Fruit fly (Drosophila melanogaster) whole organism, embryonic: ENCODE data around the gene CG3434.

ENCODE experiments used
- Bdp1 ChIP-seq: fragments of 200-800 bp; sonication (Bioruptor generic); optimal IDR thresholded peaks from 3 replicates; lab custom pipeline; 2016; ENCODE audit warnings: missing biosample characterization, missing genetic modification characterization
- Blimp-1 ChIP-seq: fragments of 200-800 bp; sonication (Bioruptor generic); optimal IDR thresholded peaks from 3 replicates; lab custom pipeline; 2018; ENCODE audit warnings: missing biosample characterization, missing genetic modification characterization, mild to moderate bottlenecking, moderate library complexity, missing genetic modification reagents
- CG10147 ChIP-seq: fragments of 200-800 bp; sonication (Bioruptor generic); optimal IDR thresholded peaks from 2 replicates; lab custom pipeline; 2019; ENCODE audit warnings: missing biosample characterization, mild to moderate bottlenecking, missing genetic modification characterization, moderate library complexity
- CG1024 ChIP-seq: fragments of 200-800 bp; sonication (Bioruptor generic); IDR thresholded peaks from 2 replicates; pipeline ENCODE4 v1.3.6; 2022; ENCODE audit warnings: missing biosample characterization, missing genetic modification characterization
- CG12744 ChIP-seq: fragments of 200-800 bp; sonication (Bioruptor generic); optimal IDR thresholded peaks from 2 replicates; lab custom pipeline; 2016; ENCODE audit warnings: missing biosample characterization, missing genetic modification characterization
- CG13123 ChIP-seq: fragments of 200-800 bp; sonication (Bioruptor generic); optimal IDR thresholded peaks from 2 replicates; lab custom pipeline; 2016; ENCODE audit warnings: missing biosample characterization, missing genetic modification characterization
- CG14050 ChIP-seq: fragments of 200-800 bp; sonication (Bioruptor generic); IDR thresholded peaks from 3 replicates; pipeline ENCODE4 v1.3.6; 2022; ENCODE audit warnings: missing biosample characterization, missing genetic modification characterization
- CG14667 ChIP-seq: fragments of 200-800 bp; sonication (Bioruptor generic); IDR thresholded peaks from 2 replicates; pipeline ENCODE4 v1.3.6; 2022; ENCODE audit warnings: missing biosample characterization, missing genetic modification characterization
- CG15601 ChIP-seq: fragments of 200-800 bp; sonication (Bioruptor generic); optimal IDR thresholded peaks from 3 replicates; lab custom pipeline; 2019; ENCODE audit warnings: missing biosample characterization, mild to moderate bottlenecking, missing genetic modification characterization, moderate library complexity
- CG1603 ChIP-seq: fragments of 200-800 bp; sonication (Bioruptor generic); optimal IDR thresholded peaks from 2 replicates; lab custom pipeline; 2019; ENCODE audit warnings: missing biosample characterization, mild to moderate bottlenecking, missing genetic modification characterization, moderate library complexity
- CG1647 ChIP-seq: fragments of 200-800 bp; sonication (Bioruptor generic); optimal IDR thresholded peaks from 3 replicates; lab custom pipeline; 2016; ENCODE audit warnings: missing biosample characterization, missing genetic modification characterization
- CG17361 ChIP-seq: fragments of 200-800 bp; sonication (Bioruptor generic); IDR thresholded peaks from 3 replicates; pipeline ENCODE4 v1.3.6; 2022; ENCODE audit warnings: missing biosample characterization, missing genetic modification characterization
- CG17568 ChIP-seq: fragments of 200-800 bp; sonication (Bioruptor generic); optimal IDR thresholded peaks from 2 replicates; lab custom pipeline; 2018; ENCODE audit warnings: missing biosample characterization, mild to moderate bottlenecking, missing genetic modification characterization, moderate library complexity
- CG18599 ChIP-seq: fragments of 200-800 bp; sonication (Bioruptor generic); optimal IDR thresholded peaks from 3 replicates; lab custom pipeline; 2017; ENCODE audit warnings: missing biosample characterization, missing genetic modification characterization, mild to moderate bottlenecking, moderate library complexity, missing genetic modification reagents
- CG18619 ChIP-seq: fragments of 200-800 bp; sonication (Bioruptor generic); optimal IDR thresholded peaks from 3 replicates; lab custom pipeline; 2017; ENCODE audit warnings: missing biosample characterization, mild to moderate bottlenecking, missing genetic modification characterization
- CG2875 ChIP-seq: fragments of 200-800 bp; sonication (Bioruptor generic); optimal IDR thresholded peaks from 2 replicates; lab custom pipeline; 2017; ENCODE audit warnings: missing biosample characterization, mild to moderate bottlenecking, missing genetic modification characterization, missing genetic modification reagents
- CG32532 ChIP-seq: fragments of 200-800 bp; sonication (Bioruptor generic); IDR thresholded peaks from 2 replicates; pipeline ENCODE4 v1.3.6; 2022; ENCODE audit warnings: missing biosample characterization, missing genetic modification characterization
- CG43689 ChIP-seq: fragments of 200-800 bp; sonication (Bioruptor generic); IDR thresholded peaks from 2 replicates; pipeline ENCODE4 v1.3.6; 2022; ENCODE audit warnings: missing biosample characterization, missing genetic modification characterization
- CG6689 ChIP-seq: fragments of 200-800 bp; sonication (Bioruptor generic); IDR thresholded peaks from 2 replicates; pipeline ENCODE4 v1.3.6; 2022; ENCODE audit warnings: missing biosample characterization, missing genetic modification characterization
- Eip74EF ChIP-seq, 2 experiments: fragments of 200-800 bp in 1 of 2; fragments of >200 bp in 1 of 2; sonication (Bioruptor generic) in 1 of 2; optimal IDR thresholded peaks; 2 replicates each; lab custom pipeline; 2017 to 2019; ENCODE audit warnings: missing biosample characterization in 2 of 2, missing genetic modification characterization in 2 of 2, mild to moderate bottlenecking in 1 of 2, moderate library complexity in 1 of 2
- Fer1 ChIP-seq: fragments of 200-800 bp; sonication (Bioruptor generic); optimal IDR thresholded peaks from 2 replicates; lab custom pipeline; 2017; ENCODE audit warnings: missing biosample characterization, mild to moderate bottlenecking, missing genetic modification characterization
- HHEX ChIP-seq: fragments of 200-800 bp; sonication (Bioruptor generic); optimal IDR thresholded peaks from 3 replicates; lab custom pipeline; 2017; ENCODE audit warnings: missing biosample characterization, mild to moderate bottlenecking, missing genetic modification characterization, missing genetic modification reagents
- HLH3B ChIP-seq: fragments of 200-800 bp; sonication (Bioruptor generic); IDR thresholded peaks from 2 replicates; pipeline ENCODE4 v1.3.6; 2022; ENCODE audit warnings: missing biosample characterization, missing genetic modification characterization
- Hmr ChIP-seq: fragments of 200-800 bp; sonication (Bioruptor generic); optimal IDR thresholded peaks from 3 replicates; lab custom pipeline; 2017; ENCODE audit warnings: mild to moderate bottlenecking, missing biosample characterization, missing genetic modification reagents, missing genetic modification characterization
- Lim3 ChIP-seq: fragments of 200-800 bp; sonication (Bioruptor generic); IDR thresholded peaks from 2 replicates; pipeline ENCODE4 v1.3.6; 2022; ENCODE audit warnings: missing biosample characterization, missing genetic modification characterization
- Nf-YB ChIP-seq: fragments of 200-800 bp; sonication (Bioruptor generic); optimal IDR thresholded peaks from 3 replicates; lab custom pipeline; 2019; ENCODE audit warnings: missing biosample characterization, mild to moderate bottlenecking, missing genetic modification characterization, moderate library complexity
- Sox100B ChIP-seq: fragments of 200-800 bp; sonication (Bioruptor generic); optimal IDR thresholded peaks from 3 replicates; lab custom pipeline; 2018; ENCODE audit warnings: missing biosample characterization, mild to moderate bottlenecking, missing genetic modification characterization
- corto ChIP-seq: fragments of 200-800 bp; sonication (Bioruptor generic); optimal IDR thresholded peaks from 2 replicates; lab custom pipeline; 2016; ENCODE audit warnings: missing biosample characterization, mild to moderate bottlenecking, missing genetic modification characterization, moderate library complexity
- croc ChIP-seq: fragments of 200-800 bp; sonication (Bioruptor generic); conservative IDR thresholded peaks from 3 replicates; pipeline ENCODE4 v1.3.6; 2022; ENCODE audit warnings: missing biosample characterization, missing genetic modification characterization
- dmrt99B ChIP-seq: fragments of 200-800 bp; sonication (Bioruptor generic); optimal IDR thresholded peaks from 2 replicates; lab custom pipeline; 2018; ENCODE audit warnings: missing biosample characterization, mild to moderate bottlenecking, missing genetic modification characterization, moderate library complexity
- dpn ChIP-seq, 2 experiments: fragments of 200-800 bp; sonication (Bioruptor generic); optimal IDR thresholded peaks; 3 replicates each; lab custom pipeline; 2016; ENCODE audit warnings: missing biosample characterization in 2 of 2, missing genetic modification characterization in 2 of 2
- dysf ChIP-seq: fragments of 200-800 bp; sonication (Bioruptor generic); IDR thresholded peaks from 3 replicates; pipeline ENCODE4 v1.3.6; 2022; ENCODE audit warnings: missing biosample characterization, missing genetic modification characterization
- ewg ChIP-seq: fragments of 200-800 bp; sonication (Bioruptor generic); optimal IDR thresholded peaks from 3 replicates; lab custom pipeline; 2017; ENCODE audit warnings: mild to moderate bottlenecking, missing biosample characterization, missing genetic modification reagents, missing genetic modification characterization
- fd3F ChIP-seq: fragments of 200-800 bp; sonication (Bioruptor generic); optimal IDR thresholded peaks from 2 replicates; lab custom pipeline; 2018; ENCODE audit warnings: missing biosample characterization, mild to moderate bottlenecking, missing genetic modification characterization, moderate library complexity
- fd96Cb ChIP-seq: fragments of 200-800 bp; sonication (Bioruptor generic); optimal IDR thresholded peaks from 2 replicates; lab custom pipeline; 2018; ENCODE audit warnings: missing biosample characterization, mild to moderate bottlenecking, missing genetic modification characterization, moderate library complexity
- gfzf ChIP-seq: fragments of 200-800 bp; sonication (Bioruptor generic); optimal IDR thresholded peaks from 2 replicates; lab custom pipeline; 2016; ENCODE audit warnings: missing biosample characterization, mild to moderate bottlenecking, missing genetic modification characterization, moderate library complexity
- hb ChIP-seq: fragments of 200-800 bp; sonication (Bioruptor generic); IDR thresholded peaks from 3 replicates; pipeline ENCODE4 v1.3.6; 2022; ENCODE audit warnings: missing biosample characterization, missing genetic modification characterization; ENCODE audit not compliant: partially characterized antibody
- hkb ChIP-seq, 2 experiments: fragments of 200-800 bp in 1 of 2; fragments of >200 bp in 1 of 2; sonication (Bioruptor generic) in 1 of 2; IDR thresholded peaks in 1 of 2; optimal IDR thresholded peaks in 1 of 2; 2 replicates each; pipeline versions ENCODE4 v1.3.6 to Lab custom; 2017 to 2022; ENCODE audit warnings: missing biosample characterization in 1 of 2, missing genetic modification characterization in 1 of 2
- jing ChIP-seq: fragments of 200-800 bp; sonication (Bioruptor generic); optimal IDR thresholded peaks from 2 replicates; lab custom pipeline; 2018; ENCODE audit warnings: missing biosample characterization, mild to moderate bottlenecking, missing genetic modification characterization
- lola ChIP-seq, 3 experiments: fragments of >200 bp in 2 of 3; fragments of 200-800 bp in 1 of 3; sonication (Bioruptor generic) in 1 of 3; optimal IDR thresholded peaks; 2 replicates each; lab custom pipeline; 2017 to 2019; ENCODE audit warnings: missing biosample characterization in 3 of 3, missing genetic modification characterization in 3 of 3, mild to moderate bottlenecking in 1 of 3, moderate library complexity in 1 of 3
- onecut ChIP-seq: fragments of 200-800 bp; sonication (Bioruptor generic); IDR thresholded peaks from 2 replicates; pipeline ENCODE4 v1.3.6; 2022; ENCODE audit warnings: missing biosample characterization, missing genetic modification characterization
- run ChIP-seq: fragments of 200-800 bp; sonication (Bioruptor generic); optimal IDR thresholded peaks from 3 replicates; lab custom pipeline; 2018; ENCODE audit warnings: missing biosample characterization, mild to moderate bottlenecking, missing genetic modification characterization
- sna ChIP-seq: fragments of 200-800 bp; sonication (Bioruptor generic); IDR thresholded peaks from 2 replicates; pipeline ENCODE4 v1.3.6; 2022; ENCODE audit warnings: missing biosample characterization, missing genetic modification characterization; ENCODE audit not compliant: partially characterized antibody
- so ChIP-seq: fragments of 200-800 bp; sonication (Bioruptor generic); IDR thresholded peaks from 3 replicates; pipeline ENCODE4 v1.3.6; 2022; ENCODE audit warnings: missing biosample characterization, missing genetic modification characterization
- sqz ChIP-seq: fragments of 200-800 bp; sonication (Bioruptor generic); optimal IDR thresholded peaks from 3 replicates; lab custom pipeline; 2018; ENCODE audit warnings: missing biosample characterization, mild to moderate bottlenecking, missing genetic modification characterization
- tx ChIP-seq: fragments of 200-800 bp; sonication (Bioruptor generic); optimal IDR thresholded peaks from 2 replicates; lab custom pipeline; 2016; ENCODE audit warnings: missing biosample characterization, missing genetic modification characterization

The CG3434 gene

dm6 chr3L:9420054-9420818 is 40.4 kb downstream of the CG3434 start (continued):
- peak; percentile 18 for TF ChIP-seq jing (GFP tag; lab: Kevin White, UChicago)
- TF ChIP-seq sna (GFP tag; lab: Robert Waterston, UW), result no peak
- peak; percentile 50 for TF ChIP-seq Sox100B (GFP tag; lab: Kevin White, UChicago)
- peak; percentile 51 for TF ChIP-seq run (tag; lab: Kevin White, UChicago)
- TF ChIP-seq CG18599 (GFP tag; lab: Kevin White, UChicago), result peak; percentile 38
- TF ChIP-seq croc, result peak; percentile 20; the same call in 1 of the 3 replicates
- no peak for TF ChIP-seq sqz (GFP tag; lab: Kevin White, UChicago)
- peak; percentile 65; the same call in 1 of the 2 replicates for TF ChIP-seq CG6689
- TF ChIP-seq Hmr (GFP tag; lab: Kevin White, UChicago), result peak; percentile 9
- TF ChIP-seq CG1024 (GFP tag; lab: Robert Waterston, UW), result peak; percentile 26; the same call in 1 of the 2 replicates
- TF ChIP-seq CG17361 (GFP tag; lab: Robert Waterston, UW), result 0 out of 3 replicates have a peak, but pooled peaks have one; percentile 26
- peak; percentile 70 for TF ChIP-seq CG1603 (tag; lab: Kevin White, UChicago)
- no peak; the same call in 2 of the 3 replicates for TF ChIP-seq dysf (GFP tag; lab: Robert Waterston, UW)
- TF ChIP-seq HHEX (GFP tag; lab: Kevin White, UChicago), result peak; percentile 42
- TF ChIP-seq Blimp-1 (GFP tag; lab: Kevin White, UChicago), result peak; percentile 49
- peak; percentile 27; the same call in 1 of the 2 replicates for TF ChIP-seq onecut (GFP tag; lab: Robert Waterston, UW)
- TF ChIP-seq CG10147 (GFP tag; lab: Kevin White, UChicago), result peak; percentile 49
- no peak for TF ChIP-seq Nf-YB
- peak; percentile 4 for TF ChIP-seq tx (GFP tag; lab: Kevin White, UChicago)
- TF ChIP-seq so, result peak; percentile 68; the same call in 1 of the 3 replicates
- no peak for TF ChIP-seq CG13123 (GFP tag; lab: Kevin White, UChicago)
- no peak for TF ChIP-seq CG15601 (tag; lab: Kevin White, UChicago)
- peak in 1 of 2 experiments; percentile 53 for TF ChIP-seq Eip74EF (GFP tag; optimal IDR thresholded peaks at IDR 0.05; lab: Kevin White, UChicago)
- no peak for TF ChIP-seq gfzf (GFP tag; lab: Kevin White, UChicago)
- peak in 1 of 3 experiments; percentile 7 for TF ChIP-seq lola (GFP tag; optimal IDR thresholded peaks at IDR 0.05; lab: Kevin White, UChicago)
- peak; percentile 18; the same call in 1 of the 2 replicates for TF ChIP-seq CG14667 (GFP tag; lab: Robert Waterston, UW)
- TF ChIP-seq hkb (optimal IDR thresholded peaks at IDR 0.05; lab: Kevin White, UChicago), result no peak
- peak; percentile 66; the same call in 1 of the 2 replicates for TF ChIP-seq hkb (GFP tag; IDR thresholded peaks at IDR 0.05; lab: Robert Waterston, UW)
- TF ChIP-seq Bdp1 (GFP tag; lab: Kevin White, UChicago), result no peak
- TF ChIP-seq Fer1, result peak; percentile 21
- TF ChIP-seq CG18619 (GFP tag; lab: Kevin White, UChicago), result peak; percentile 23
- peak; percentile 39 for TF ChIP-seq fd96Cb (tag; lab: Kevin White, UChicago)
- TF ChIP-seq CG2875, result peak; percentile 45
- TF ChIP-seq CG17568 (GFP tag; lab: Kevin White, UChicago), result peak; percentile 29
- peak; percentile 14; the same call in 1 of the 2 replicates for TF ChIP-seq CG32532 (GFP tag; lab: Robert Waterston, UW)
- TF ChIP-seq CG14050, result peak; percentile 24; the same call in 2 of the 3 replicates
- peak; percentile 82 for TF ChIP-seq corto (GFP tag; lab: Kevin White, UChicago)
- TF ChIP-seq ewg (GFP tag; lab: Kevin White, UChicago), result no peak
- peak; percentile 22 for TF ChIP-seq CG1647 (GFP tag; lab: Kevin White, UChicago)
- TF ChIP-seq Lim3, result 0 out of 2 replicates have a peak, but pooled peaks have one; percentile 19
- peak; percentile 65; the same call in 1 of the 2 replicates for TF ChIP-seq HLH3B (GFP tag; lab: Robert Waterston, UW)
- TF ChIP-seq fd3F (GFP tag; lab: Kevin White, UChicago), result peak; percentile 21
- peak in 1 of 2 experiments; percentile 47 for TF ChIP-seq dpn (GFP tag; optimal IDR thresholded peaks at IDR 0.05; lab: Kevin White, UChicago)
- peak; percentile 53; the same call in 1 of the 2 replicates for TF ChIP-seq CG43689
- TF ChIP-seq dmrt99B (tag; lab: Kevin White, UChicago), result peak; percentile 75
- no peak for TF ChIP-seq hb (GFP tag; lab: Robert Waterston, UW)
- peak; percentile 4 for TF ChIP-seq CG12744 (GFP tag; lab: Kevin White, UChicago)
